Fruit fly (Drosophila melanogaster): ENCODE measurements around the gene CG1271.

CG1271 gene

dm6 chr3L:3096073-3096725 lies 43.9 kb downstream of the CG1271 start (continued):
- TF ChIP-seq tll (GFP tag; optimal IDR thresholded peaks at IDR 0.05) (no peak), CG10543 (GFP tag; optimal IDR thresholded peaks at IDR 0.05) (no peak), CG7987 (GFP tag; optimal IDR thresholded peaks at IDR 0.05) (no peak), CG8359 (GFP tag; optimal IDR thresholded peaks at IDR 0.05; ENCODE audit: borderline replicate concordance) (no peak), mld (GFP tag; IDR thresholded peaks at IDR 0.05; ENCODE audit: partially characterized antibody) (peak; percentile 95), cato (GFP tag; optimal IDR thresholded peaks at IDR 0.05; ENCODE audit: borderline replicate concordance) (no peak), sima (GFP tag; optimal IDR thresholded peaks at IDR 0.05) (no peak), h (optimal IDR thresholded peaks at IDR 0.05) (no peak), oc (tag; optimal IDR thresholded peaks at IDR 0.05) (no peak), CG6791 (GFP tag; IDR thresholded peaks at IDR 0.05; ENCODE audit: partially characterized antibody) (peak; percentile 95), Side (GFP tag; optimal IDR thresholded peaks at IDR 0.05) (no peak), CG10462 (GFP tag; optimal IDR thresholded peaks at IDR 0.05) (no peak), CG17829 (tag; optimal IDR thresholded peaks at IDR 0.05) (no peak), CG17186 (GFP tag; optimal IDR thresholded peaks at IDR 0.05) (no peak), Dip3 (GFP tag; optimal IDR thresholded peaks at IDR 0.05) (no peak), CG16779 (GFP tag; IDR thresholded peaks at IDR 0.05) (no peak), ham (GFP tag; IDR thresholded peaks at IDR 0.05) (no peak), prd (optimal IDR thresholded peaks at IDR 0.05) (no peak), prd (GFP tag; IDR thresholded peaks at IDR 0.05) (no peak), Nf-YA (GFP tag; IDR thresholded peaks at IDR 0.05) (no peak), pum (GFP tag; optimal IDR thresholded peaks at IDR 0.05) (no peak), HHEX (GFP tag; optimal IDR thresholded peaks at IDR 0.05) (peak; percentile 19), inv (GFP tag; IDR thresholded peaks at IDR 0.05; ENCODE audit: partially characterized antibody) (peak; percentile 62; the same call in 1 of the 2 replicates), CG12391 (tag; optimal IDR thresholded peaks at IDR 0.05) (peak; percentile 53), Awh (GFP tag; IDR thresholded peaks at IDR 0.05) (0 out of 2 replicates have a peak, but pooled peaks have one; percentile 27), mam (GFP tag; optimal IDR thresholded peaks at IDR 0.05) (peak; percentile 9), Max (GFP tag; optimal IDR thresholded peaks at IDR 0.05) (no peak), lola (GFP tag; optimal IDR thresholded peaks at IDR 0.05) (no peak), cwo (GFP tag; optimal IDR thresholded peaks at IDR 0.05) (peak; percentile 43), sob (GFP tag; IDR thresholded peaks at IDR 0.05) (no peak), trh (GFP tag; optimal IDR thresholded peaks at IDR 0.05) (no peak), CG1024 (GFP tag; IDR thresholded peaks at IDR 0.05) (no peak), CG13624 (GFP tag; optimal IDR thresholded peaks at IDR 0.05) (no peak), Sry-δ (GFP tag; optimal IDR thresholded peaks at IDR 0.05) (no peak), sisA (GFP tag; IDR thresholded peaks at IDR 0.05) (no peak), Hr78 (GFP tag; optimal IDR thresholded peaks at IDR 0.05) (no peak), CG6689 (GFP tag; IDR thresholded peaks at IDR 0.05) (no peak), HLH3B (GFP tag; IDR thresholded peaks at IDR 0.05) (no peak), scrt (GFP tag; optimal IDR thresholded peaks at IDR 0.05) (peak; percentile 16), Bgb (GFP tag; IDR thresholded peaks at IDR 0.05; ENCODE audit: partially characterized antibody) (peak; percentile 83), Dad (GFP tag; optimal IDR thresholded peaks at IDR 0.05) (no peak), Dp (GFP tag; optimal IDR thresholded peaks at IDR 0.05) (no peak), HLH4C (GFP tag; IDR thresholded peaks at IDR 0.05; ENCODE audit: partially characterized antibody) (peak; percentile 85), crol (GFP tag; IDR thresholded peaks at IDR 0.05) (no peak), Scr (GFP tag; IDR thresholded peaks at IDR 0.05; ENCODE audit: partially characterized antibody) (peak; percentile 74), Xrp1 (GFP tag; IDR thresholded peaks at IDR 0.05) (no peak; the same call in none of the 2 replicates), ara (GFP tag; IDR thresholded peaks at IDR 0.05) (no peak), CG14667 (GFP tag; IDR thresholded peaks at IDR 0.05) (no peak), chinmo (GFP tag; IDR thresholded peaks at IDR 0.05; ENCODE audit: partially characterized antibody) (peak; percentile 54; the same call in 2 of the 4 replicates), Hr39 (optimal IDR thresholded peaks at IDR 0.05) (no peak)
